Fruit fly (Drosophila melanogaster) whole organism, embryonic: ENCODE data around the gene ck.
A peak's percentile ranks its signal among the peaks of the same experiment; 100 is the strongest.

Experiments used
- Adf1 ChIP-seq: fragments of 200-800 bp; sonication (Bioruptor generic); IDR thresholded peaks from 2 replicates; pipeline ENCODE4 v1.3.6; 2022; ENCODE audit warnings: missing biosample characterization, missing genetic modification characterization
- Antp ChIP-seq: fragments of 200-800 bp; sonication (Bioruptor generic); optimal IDR thresholded peaks from 3 replicates; lab custom pipeline; 2016; ENCODE audit warnings: missing biosample characterization, missing genetic modification characterization
- CG10431 ChIP-seq: fragments of 200-800 bp; sonication (Bioruptor generic); optimal IDR thresholded peaks from 3 replicates; lab custom pipeline; 2018; ENCODE audit warnings: missing biosample characterization, mild to moderate bottlenecking, missing genetic modification characterization
- CG10959 ChIP-seq: fragments of 200-800 bp; sonication (Bioruptor generic); IDR thresholded peaks from 2 replicates; pipeline ENCODE4 v1.3.6; 2022; ENCODE audit warnings: missing biosample characterization, missing genetic modification characterization
- CG11560 ChIP-seq: fragments of 200-800 bp; sonication (Bioruptor generic); IDR thresholded peaks from 3 replicates; pipeline ENCODE4 v1.3.6; 2022; ENCODE audit warnings: missing biosample characterization, missing genetic modification characterization
- CG12769 ChIP-seq: fragments of 200-800 bp; sonication (Bioruptor generic); optimal IDR thresholded peaks from 2 replicates; lab custom pipeline; 2019; ENCODE audit warnings: missing biosample characterization, mild to moderate bottlenecking, missing genetic modification characterization, moderate library complexity
- CG14860 ChIP-seq: fragments of 200-800 bp; sonication (Bioruptor generic); IDR thresholded peaks from 3 replicates; pipeline ENCODE4 v1.3.6; 2022; ENCODE audit warnings: missing biosample characterization, missing genetic modification characterization; ENCODE audit not compliant: partially characterized antibody
- CG15479 ChIP-seq: fragments of 200-800 bp; sonication (Bioruptor generic); optimal IDR thresholded peaks from 3 replicates; lab custom pipeline; 2019; ENCODE audit warnings: missing biosample characterization, mild to moderate bottlenecking, missing genetic modification characterization, moderate library complexity
- CG17612 ChIP-seq: fragments of 200-800 bp; sonication (Bioruptor generic); IDR thresholded peaks from 2 replicates; pipeline ENCODE4 v1.3.6; 2022; ENCODE audit warnings: missing biosample characterization, missing genetic modification characterization
- CG31365 ChIP-seq: fragments of 200-800 bp; sonication (Bioruptor generic); optimal IDR thresholded peaks from 2 replicates; lab custom pipeline; 2018; ENCODE audit warnings: missing biosample characterization, mild to moderate bottlenecking, missing genetic modification characterization
- CG32767 ChIP-seq: fragments of 200-800 bp; sonication (Bioruptor generic); IDR thresholded peaks from 2 replicates; pipeline ENCODE4 v1.3.6; 2022; ENCODE audit warnings: missing biosample characterization, missing genetic modification characterization
- CG33213 ChIP-seq: fragments of 200-800 bp; sonication (Bioruptor generic); optimal IDR thresholded peaks from 3 replicates; lab custom pipeline; 2016; ENCODE audit warnings: missing biosample characterization, missing genetic modification characterization
- CG33557 ChIP-seq: fragments of 200-800 bp; sonication (Bioruptor generic); optimal IDR thresholded peaks from 2 replicates; lab custom pipeline; 2019; ENCODE audit warnings: missing biosample characterization, mild to moderate bottlenecking, missing genetic modification characterization, moderate library complexity
- CG4360 ChIP-seq: fragments of 200-800 bp; sonication (Bioruptor generic); IDR thresholded peaks from 2 replicates; pipeline ENCODE4 v1.3.6; 2022; ENCODE audit warnings: missing biosample characterization, missing genetic modification characterization
- CG9817 ChIP-seq: fragments of 200-800 bp; sonication (Bioruptor generic); optimal IDR thresholded peaks from 2 replicates; lab custom pipeline; 2018; ENCODE audit warnings: missing biosample characterization, mild to moderate bottlenecking, missing genetic modification characterization, moderate library complexity
- Dip3 ChIP-seq: fragments of 200-800 bp; sonication (Bioruptor generic); optimal IDR thresholded peaks from 3 replicates; lab custom pipeline; 2016; ENCODE audit warnings: missing biosample characterization, missing genetic modification characterization
- Doc3 ChIP-seq: fragments of 200-800 bp; sonication (Bioruptor generic); IDR thresholded peaks from 3 replicates; pipeline ENCODE4 v1.3.6; 2022; ENCODE audit warnings: missing biosample characterization, missing genetic modification characterization; ENCODE audit not compliant: partially characterized antibody
- E2f2 ChIP-seq: fragments of 200-800 bp; sonication (Bioruptor generic); IDR thresholded peaks from 2 replicates; pipeline ENCODE4 v1.3.6; 2022; ENCODE audit warnings: missing biosample characterization, missing genetic modification characterization
- HHEX ChIP-seq: fragments of 200-800 bp; sonication (Bioruptor generic); optimal IDR thresholded peaks from 3 replicates; lab custom pipeline; 2017; ENCODE audit warnings: missing biosample characterization, mild to moderate bottlenecking, missing genetic modification characterization, missing genetic modification reagents
- HmgD ChIP-seq: fragments of 200-800 bp; sonication (Bioruptor generic); optimal IDR thresholded peaks from 3 replicates; lab custom pipeline; 2016; ENCODE audit warnings: missing biosample characterization, missing genetic modification characterization
- NC2α ChIP-seq: fragments of 200-800 bp; sonication (Bioruptor generic); optimal IDR thresholded peaks from 2 replicates; lab custom pipeline; 2016; ENCODE audit warnings: missing biosample characterization, missing genetic modification characterization
- NC2β ChIP-seq: fragments of 200-800 bp; sonication (Bioruptor generic); optimal IDR thresholded peaks from 2 replicates; lab custom pipeline; 2016; ENCODE audit warnings: missing biosample characterization, missing genetic modification characterization
- NK7.1 ChIP-seq: fragments of 200-800 bp; sonication (Bioruptor generic); optimal IDR thresholded peaks from 3 replicates; lab custom pipeline; 2016; ENCODE audit warnings: missing biosample characterization, missing genetic modification characterization
- Neu2 ChIP-seq: fragments of 200-800 bp; sonication (Bioruptor generic); optimal IDR thresholded peaks from 3 replicates; lab custom pipeline; 2016; ENCODE audit warnings: missing biosample characterization, missing genetic modification characterization, borderline replicate concordance
- Sox100B ChIP-seq: fragments of 200-800 bp; sonication (Bioruptor generic); optimal IDR thresholded peaks from 3 replicates; lab custom pipeline; 2018; ENCODE audit warnings: missing biosample characterization, mild to moderate bottlenecking, missing genetic modification characterization
- Sry-δ ChIP-seq: fragments of 200-800 bp; sonication (Bioruptor generic); optimal IDR thresholded peaks from 2 replicates; lab custom pipeline; 2016; ENCODE audit warnings: missing biosample characterization, missing genetic modification characterization
- Xbp1 ChIP-seq: fragments of 200-800 bp; sonication (Bioruptor generic); optimal IDR thresholded peaks from 3 replicates; lab custom pipeline; 2016; ENCODE audit warnings: missing biosample characterization, mild to moderate bottlenecking, missing genetic modification characterization
- chn ChIP-seq: fragments of 200-800 bp; sonication (Bioruptor generic); optimal IDR thresholded peaks from 2 replicates; lab custom pipeline; 2016; ENCODE audit warnings: missing biosample characterization, missing genetic modification characterization
- crc ChIP-seq: fragments of 200-800 bp; sonication (Bioruptor generic); optimal IDR thresholded peaks from 2 replicates; lab custom pipeline; 2016; ENCODE audit warnings: missing biosample characterization, missing genetic modification characterization
- crol ChIP-seq: fragments of 200-800 bp; sonication (Bioruptor generic); IDR thresholded peaks from 2 replicates; pipeline ENCODE4 v1.3.6; 2022; ENCODE audit warnings: missing biosample characterization, missing genetic modification characterization
- dpn ChIP-seq, 2 experiments: fragments of 200-800 bp; sonication (Bioruptor generic); optimal IDR thresholded peaks; 3 replicates each; lab custom pipeline; 2016; ENCODE audit warnings: missing biosample characterization in 2 of 2, missing genetic modification characterization in 2 of 2
- eyg ChIP-seq: fragments of 200-800 bp; sonication (Bioruptor generic); optimal IDR thresholded peaks from 3 replicates; lab custom pipeline; 2016; ENCODE audit warnings: missing biosample characterization, missing genetic modification characterization
- gsb-n ChIP-seq: fragments of 200-800 bp; sonication (Bioruptor generic); optimal IDR thresholded peaks from 3 replicates; lab custom pipeline; 2018; ENCODE audit warnings: missing biosample characterization, mild to moderate bottlenecking, missing genetic modification characterization
- h ChIP-seq: fragments of >200 bp; optimal IDR thresholded peaks from 2 replicates; lab custom pipeline; 2017
- hbn ChIP-seq: fragments of 200-800 bp; sonication (Bioruptor generic); IDR thresholded peaks from 2 replicates; pipeline ENCODE4 v1.3.6; 2022; ENCODE audit warnings: missing biosample characterization, missing genetic modification characterization; ENCODE audit not compliant: partially characterized antibody
- kni ChIP-seq: fragments of 200-800 bp; sonication (Bioruptor generic); optimal IDR thresholded peaks from 3 replicates; lab custom pipeline; 2017; ENCODE audit warnings: mild to moderate bottlenecking, missing biosample characterization, missing genetic modification reagents, missing genetic modification characterization
- mam ChIP-seq: fragments of 200-800 bp; sonication (Bioruptor generic); optimal IDR thresholded peaks from 3 replicates; lab custom pipeline; 2016; ENCODE audit warnings: missing biosample characterization, missing genetic modification characterization
- nerfin-2 ChIP-seq: fragments of 200-800 bp; sonication (Bioruptor generic); IDR thresholded peaks from 2 replicates; pipeline ENCODE4 v1.3.6; 2022; ENCODE audit warnings: missing biosample characterization, missing genetic modification characterization; ENCODE audit not compliant: partially characterized antibody
- odd ChIP-seq: fragments of 200-800 bp; sonication (Bioruptor generic); optimal IDR thresholded peaks from 2 replicates; lab custom pipeline; 2017; ENCODE audit warnings: missing biosample characterization, mild to moderate bottlenecking, missing genetic modification characterization
- phol ChIP-seq: fragments of 200-800 bp; sonication (Bioruptor generic); optimal IDR thresholded peaks from 3 replicates; lab custom pipeline; 2018; ENCODE audit warnings: missing biosample characterization, mild to moderate bottlenecking, missing genetic modification characterization, moderate library complexity
- schlank ChIP-seq: fragments of 200-800 bp; sonication (Bioruptor generic); optimal IDR thresholded peaks from 2 replicates; lab custom pipeline; 2018; ENCODE audit warnings: missing biosample characterization, mild to moderate bottlenecking, missing genetic modification characterization
- sens ChIP-seq: fragments of 200-800 bp; sonication (Bioruptor generic); peaks from one replicate; lab custom pipeline; 2016; ENCODE audit warnings: missing biosample characterization, missing genetic modification characterization
- sens-2 ChIP-seq: fragments of 200-800 bp; sonication (Bioruptor generic); IDR thresholded peaks from 2 replicates; pipeline ENCODE4 v1.3.6; 2022; ENCODE audit warnings: missing biosample characterization, missing genetic modification characterization
- sim ChIP-seq: fragments of 200-800 bp; sonication (Bioruptor generic); IDR thresholded peaks from 2 replicates; pipeline ENCODE4 v1.3.6; 2022; ENCODE audit warnings: missing biosample characterization, missing genetic modification characterization
- slbo ChIP-seq: fragments of 200-800 bp; sonication (Bioruptor generic); IDR thresholded peaks from 2 replicates; pipeline ENCODE4 v1.3.6; 2022; ENCODE audit warnings: missing biosample characterization, missing genetic modification characterization
- so ChIP-seq: fragments of 200-800 bp; sonication (Bioruptor generic); IDR thresholded peaks from 3 replicates; pipeline ENCODE4 v1.3.6; 2022; ENCODE audit warnings: missing biosample characterization, missing genetic modification characterization
- stwl ChIP-seq: fragments of 200-800 bp; sonication (Bioruptor generic); optimal IDR thresholded peaks from 3 replicates; lab custom pipeline; 2018; ENCODE audit warnings: missing biosample characterization, mild to moderate bottlenecking, missing genetic modification characterization, moderate library complexity
- tll ChIP-seq, 2 experiments: fragments of 200-800 bp in 1 of 2; fragments of >200 bp in 1 of 2; sonication (Bioruptor generic) in 1 of 2; optimal IDR thresholded peaks; 2 replicates each; lab custom pipeline; 2017 to 2019; ENCODE audit warnings: missing biosample characterization in 2 of 2, missing genetic modification characterization in 2 of 2, mild to moderate bottlenecking in 1 of 2, moderate library complexity in 1 of 2
- tna ChIP-seq: fragments of 200-800 bp; sonication (Bioruptor generic); IDR thresholded peaks from 2 replicates; pipeline ENCODE4 v1.3.6; 2022; ENCODE audit warnings: missing biosample characterization, missing genetic modification characterization; ENCODE audit not compliant: partially characterized antibody
- vnd ChIP-seq: fragments of 200-800 bp; sonication (Bioruptor generic); IDR thresholded peaks from 3 replicates; pipeline ENCODE4 v1.3.6; 2022; ENCODE audit warnings: missing biosample characterization, missing genetic modification characterization; ENCODE audit not compliant: partially characterized antibody
- zen2 ChIP-seq: fragments of 200-800 bp; sonication (Bioruptor generic); IDR thresholded peaks from 3 replicates; pipeline ENCODE4 v1.3.6; 2022; ENCODE audit warnings: missing biosample characterization, missing genetic modification characterization; ENCODE audit not compliant: partially characterized antibody

ck gene

dm6 chr2L:15039309-15039772 is 18.3 kb downstream of the ck start (continued):
- 0 out of 2 replicates have a peak, but pooled peaks have one; percentile 8 for TF ChIP-seq CG32767
- no peak for TF ChIP-seq NK7.1 (GFP tag; lab: Kevin White, UChicago)
- peak; percentile 68 for TF ChIP-seq stwl
- TF ChIP-seq tll (GFP tag; optimal IDR thresholded peaks at IDR 0.05; lab: Kevin White, UChicago) = no peak
- peak; percentile 13 for TF ChIP-seq NC2β
- TF ChIP-seq CG15479 = peak; percentile 15
- peak; percentile 46 for TF ChIP-seq mam
- no peak for TF ChIP-seq CG17612 (GFP tag; lab: Robert Waterston, UW)
- peak; percentile 78 for TF ChIP-seq CG14860 (GFP tag; lab: Robert Waterston, UW)
- TF ChIP-seq slbo (GFP tag; lab: Robert Waterston, UW) = peak; percentile 79
- no peak for TF ChIP-seq eyg (GFP tag; lab: Kevin White, UChicago)
- TF ChIP-seq HHEX (GFP tag; lab: Kevin White, UChicago) = no peak
- peak; percentile 74 for TF ChIP-seq Doc3 (GFP tag; lab: Robert Waterston, UW)
- peak; percentile 10 to 53 for TF ChIP-seq dpn (GFP tag; optimal IDR thresholded peaks at IDR 0.05; lab: Kevin White, UChicago)
- peak; percentile 65 for TF ChIP-seq hbn (GFP tag; lab: Robert Waterston, UW)
- peak; percentile 37 for TF ChIP-seq Dip3 (GFP tag; lab: Kevin White, UChicago)
- TF ChIP-seq sim (GFP tag; lab: Robert Waterston, UW) = no peak
- TF ChIP-seq sens = peak; percentile 82
- no peak for TF ChIP-seq gsb-n (tag; lab: Kevin White, UChicago)
- no peak; the same call in 1 of the 2 replicates for TF ChIP-seq Adf1
- TF ChIP-seq CG9817 (tag; lab: Kevin White, UChicago) = peak; percentile 61
- peak; percentile 39 for TF ChIP-seq CG33213
- peak; percentile 88 for TF ChIP-seq zen2
- no peak for TF ChIP-seq Sox100B (GFP tag; lab: Kevin White, UChicago)
- TF ChIP-seq vnd = peak; percentile 83
- no peak for TF ChIP-seq odd (GFP tag; lab: Kevin White, UChicago)
- TF ChIP-seq CG11560 (tag; lab: Robert Waterston, UW) = no peak
- TF ChIP-seq CG33557 = peak; percentile 0
- no peak for TF ChIP-seq sens-2 (GFP tag; lab: Robert Waterston, UW)
- no peak for TF ChIP-seq CG10959
- TF ChIP-seq CG31365 (tag; lab: Kevin White, UChicago) = peak; percentile 28
- no peak for TF ChIP-seq Neu2
- TF ChIP-seq CG4360 = peak; percentile 92
- peak; percentile 47 for TF ChIP-seq phol (tag; lab: Kevin White, UChicago)
- no peak for TF ChIP-seq h (lab: Kevin White, UChicago)
- TF ChIP-seq kni (GFP tag; lab: Kevin White, UChicago) = no peak
- TF ChIP-seq Sry-δ (GFP tag; lab: Kevin White, UChicago) = peak; percentile 76
- TF ChIP-seq so (GFP tag; lab: Robert Waterston, UW) = no peak
- peak; percentile 76 for TF ChIP-seq tna
- TF ChIP-seq crol (GFP tag; lab: Robert Waterston, UW) = no peak
- TF ChIP-seq schlank = no peak
- peak; percentile 14 for TF ChIP-seq HmgD (GFP tag; lab: Kevin White, UChicago)
- TF ChIP-seq CG12769 = no peak
- no peak for TF ChIP-seq Antp (GFP tag; lab: Kevin White, UChicago)
- peak; percentile 79 for TF ChIP-seq nerfin-2 (GFP tag; lab: Robert Waterston, UW)
- peak; percentile 45 for TF ChIP-seq E2f2 (GFP tag; lab: Robert Waterston, UW)
- peak; percentile 47 for TF ChIP-seq chn (GFP tag; lab: Kevin White, UChicago)
- peak; percentile 41 for TF ChIP-seq Xbp1 (GFP tag; lab: Kevin White, UChicago)
- TF ChIP-seq crc (GFP tag; lab: Kevin White, UChicago) = no peak
- no peak for TF ChIP-seq NC2α
- no peak for TF ChIP-seq CG10431 (GFP tag; lab: Kevin White, UChicago)
